Worm (Caenorhabditis elegans): ENCODE measurements around the gene C55A6.6.

C55A6.6 gene

DNA sequence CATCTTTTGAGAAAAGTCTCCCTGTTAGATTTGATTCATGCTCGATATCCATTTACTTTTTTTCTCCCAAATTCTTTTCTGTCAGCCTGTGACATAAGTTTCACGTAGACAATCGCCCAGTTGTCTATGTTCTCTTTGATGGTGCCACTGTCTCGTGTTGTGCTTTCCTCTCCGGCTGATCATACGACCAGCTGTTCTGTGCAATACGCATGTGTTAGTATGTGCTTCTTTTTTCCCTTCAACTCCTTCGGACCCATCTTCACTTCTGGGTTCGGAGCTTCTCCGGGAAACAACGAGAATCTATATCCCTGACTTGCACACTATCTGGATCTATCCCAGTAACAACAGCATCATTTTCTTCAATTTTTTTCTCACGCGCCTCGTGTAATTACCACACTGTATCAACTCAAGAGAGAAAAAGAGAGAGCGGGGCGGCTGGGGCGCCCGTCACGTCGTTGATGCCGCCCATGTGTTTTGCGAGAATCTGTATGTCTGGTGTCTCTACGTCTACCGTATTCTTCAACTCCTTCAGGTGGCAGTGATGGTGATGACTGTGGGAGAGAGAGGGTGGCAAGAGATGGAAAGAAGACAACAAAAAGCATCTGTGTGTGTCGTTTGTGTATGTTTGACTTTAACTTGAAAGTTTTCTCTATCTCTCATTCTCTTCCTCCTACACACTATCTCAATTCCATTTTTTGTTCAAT lies 17.4 kb upstream of the C55A6.6 start:
- TF ChIP-seq F13H6.1 (tag; optimal IDR thresholded peaks at IDR 0.05) (peak; percentile 6), ztf-16 (tag; optimal IDR thresholded peaks at IDR 0.05) (peak; percentile 30), ahr-1 (tag; optimal IDR thresholded peaks at IDR 0.05) (no peak), sox-2 (GFP tag; IDR thresholded peaks at IDR 0.05) (no peak), ceh-19 (GFP tag; optimal IDR thresholded peaks at IDR 0.05) (no peak), ceh-18 (tag; optimal IDR thresholded peaks at IDR 0.05) (peak; percentile 96), gmeb-2 (tag; optimal IDR thresholded peaks at IDR 0.05) (no peak), pqm-1 (tag; optimal IDR thresholded peaks at IDR 0.05) (peak; percentile 4), tbx-2 (tag; optimal IDR thresholded peaks at IDR 0.05) (peak; percentile 55), ceh-31 (tag; optimal IDR thresholded peaks at IDR 0.05) (peak; percentile 44), che-1 (tag; optimal IDR thresholded peaks at IDR 0.05) (no peak), syd-9 (tag; optimal IDR thresholded peaks at IDR 0.05) (no peak), sdc-2 (tag; optimal IDR thresholded peaks at IDR 0.05) (peak; percentile 30), T23F11.4 (GFP tag; optimal IDR thresholded peaks at IDR 0.05) (peak; percentile 18), ceh-2 (tag; optimal IDR thresholded peaks at IDR 0.05) (no peak), hlh-30 (tag; optimal IDR thresholded peaks at IDR 0.05; ENCODE audit: insufficient read depth) (peak; percentile 32), C08G9.2 (tag; optimal IDR thresholded peaks at IDR 0.05) (peak; percentile 22), ceh-30 (tag; optimal IDR thresholded peaks at IDR 0.05) (no peak), rnt-1 (tag; optimal IDR thresholded peaks at IDR 0.05) (peak; percentile 55), ets-4 (tag; optimal IDR thresholded peaks at IDR 0.05) (peak; percentile 33), unc-55 (GFP tag; optimal IDR thresholded peaks at IDR 0.05) (peak; percentile 29), hlh-8 (tag; optimal IDR thresholded peaks at IDR 0.05) (peak; percentile 92)

DNA sequence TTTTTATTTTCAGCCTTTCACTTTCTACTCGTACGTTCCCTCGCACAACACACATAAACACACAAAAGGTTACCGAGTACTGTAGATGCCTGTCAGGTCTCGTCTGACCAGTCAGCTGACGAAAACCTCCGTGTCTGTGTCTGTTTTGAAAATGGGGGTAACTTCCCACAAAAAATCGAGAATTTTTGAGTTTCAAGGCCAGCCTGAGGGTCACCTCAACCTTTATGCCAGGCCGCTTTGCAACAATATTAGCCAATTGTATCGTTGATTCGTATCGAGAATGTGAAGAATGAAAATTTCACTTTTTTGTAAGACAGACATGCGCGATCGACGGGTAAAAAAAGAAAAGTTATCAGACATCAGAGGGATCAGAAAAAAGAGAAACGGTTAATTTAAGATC lies 16.6 kb upstream of the C55A6.6 start:
- TF ChIP-seq npax-4 (tag; optimal IDR thresholded peaks at IDR 0.05), result no peak
- TF ChIP-seq ets-4 (tag; optimal IDR thresholded peaks at IDR 0.05), result no peak
- no peak for TF ChIP-seq elt-2 (tag; optimal IDR thresholded peaks at IDR 0.05)
- no peak for TF ChIP-seq ceh-24 (tag; optimal IDR thresholded peaks at IDR 0.05)
- no peak for TF ChIP-seq pax-1 (tag; optimal IDR thresholded peaks at IDR 0.05)
- TF ChIP-seq dve-1 (tag; optimal IDR thresholded peaks at IDR 0.05), result no peak
- TF ChIP-seq ztf-16 (tag; optimal IDR thresholded peaks at IDR 0.05), result no peak
- TF ChIP-seq K02D7.2 (tag; optimal IDR thresholded peaks at IDR 0.05), result no peak

DNA sequence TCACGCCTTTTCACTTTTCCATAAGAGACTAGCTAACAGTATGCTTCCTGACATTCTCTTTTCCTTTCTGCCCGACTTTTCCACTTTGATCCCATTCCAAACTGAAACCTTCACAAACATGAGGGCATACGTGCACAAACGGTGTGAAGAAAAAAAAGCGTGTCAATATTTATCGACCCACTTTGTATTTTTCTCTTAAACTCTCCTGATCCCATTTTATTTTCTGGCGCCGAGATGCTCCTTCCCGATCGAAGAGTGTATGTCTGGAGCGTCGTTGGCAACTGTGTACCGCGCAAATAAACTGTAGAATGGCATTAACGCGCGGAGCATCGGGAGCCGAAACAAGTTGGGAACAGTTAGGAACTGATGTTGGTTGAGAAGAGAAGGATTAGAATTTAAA lies 15.0 kb upstream of the C55A6.6 start:
- TF ChIP-seq Y22D7AL.16 (tag; optimal IDR thresholded peaks at IDR 0.05), result no peak
- peak; percentile 6 for TF ChIP-seq ceh-18 (tag; optimal IDR thresholded peaks at IDR 0.05)

DNA sequence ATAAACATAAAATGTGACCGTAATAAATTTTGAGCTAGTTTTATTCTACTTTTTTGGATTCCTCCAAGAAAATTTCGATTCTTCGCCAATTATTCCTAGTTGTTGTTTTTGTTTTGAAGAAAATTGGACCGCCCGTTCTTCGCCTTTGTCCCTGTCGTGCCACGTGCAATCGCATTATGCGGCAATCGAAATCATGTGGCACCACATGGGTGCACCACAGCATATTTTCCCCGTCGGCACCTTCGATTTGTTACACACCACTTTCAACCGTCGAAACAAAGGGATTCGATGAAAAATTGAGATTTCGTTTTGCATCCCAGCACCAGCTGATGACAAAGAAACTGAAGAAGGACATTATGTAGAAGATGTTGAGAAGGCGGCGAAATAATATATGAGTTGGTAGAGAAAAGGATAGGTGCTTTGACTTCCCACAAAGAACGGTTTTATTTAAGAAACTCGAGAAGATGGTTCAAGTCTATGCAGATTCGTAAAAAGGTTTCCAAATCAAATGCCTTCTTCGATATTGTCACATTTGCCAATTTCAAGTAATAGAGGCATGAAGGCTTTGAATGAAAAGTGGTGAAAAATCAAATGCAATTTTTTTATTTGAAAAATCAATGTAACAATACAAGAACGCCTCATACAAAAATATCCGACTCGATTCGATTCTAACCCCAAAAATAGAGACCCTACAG lies 14.2 kb upstream of the C55A6.6 start:
- TF ChIP-seq ref-2 (tag; optimal IDR thresholded peaks at IDR 0.05), result peak; percentile 14
- peak; percentile 63 for TF ChIP-seq hlh-30 (tag; optimal IDR thresholded peaks at IDR 0.05; ENCODE audit: insufficient read depth)
- peak; percentile 71 for TF ChIP-seq hlh-8 (tag; optimal IDR thresholded peaks at IDR 0.05)
- no peak for TF ChIP-seq dve-1 (tag; optimal IDR thresholded peaks at IDR 0.05)
- no peak for TF ChIP-seq unc-42 (tag; optimal IDR thresholded peaks at IDR 0.05)
- TF ChIP-seq ceh-30 (tag; optimal IDR thresholded peaks at IDR 0.05), result no peak

DNA sequence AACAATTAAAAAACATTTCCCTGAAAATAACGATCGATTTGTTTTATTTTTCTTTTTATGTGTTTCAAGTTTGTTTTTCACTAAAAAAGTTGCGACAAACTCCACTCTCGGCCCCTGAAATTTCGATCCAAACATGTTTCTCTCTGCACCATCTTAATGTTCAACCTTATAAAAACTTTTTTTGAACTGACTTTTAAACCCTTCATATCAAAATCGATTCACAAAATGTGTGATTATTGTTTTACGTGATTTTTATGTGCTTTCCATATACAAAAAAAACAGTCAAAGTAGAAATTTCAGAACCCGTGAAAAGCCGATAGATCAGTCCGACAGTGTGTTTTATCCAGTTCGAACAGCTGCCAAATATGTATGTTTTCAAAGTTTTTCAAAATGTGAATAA lies 13.0 kb upstream of the C55A6.6 start, which contains the start of gene ccch-1:
TSS of gene ccch-1 (plus strand) at position 301 of the 400 bp plus-strand sequence.
- TF ChIP-seq ceh-2 (tag; optimal IDR thresholded peaks at IDR 0.05) (no peak), Y22D7AL.16 (tag; optimal IDR thresholded peaks at IDR 0.05) (no peak), ceh-9 (tag; optimal IDR thresholded peaks at IDR 0.05) (no peak), ceh-14 (tag; optimal IDR thresholded peaks at IDR 0.05) (no peak), gmeb-2 (tag; optimal IDR thresholded peaks at IDR 0.05) (no peak), hlh-6 (tag; optimal IDR thresholded peaks at IDR 0.05) (no peak), C08G9.2 (tag; optimal IDR thresholded peaks at IDR 0.05) (no peak), fkh-6 (tag; optimal IDR thresholded peaks at IDR 0.05) (no peak), ama-1 (optimal IDR thresholded peaks at IDR 0.05) (no peak), elt-4 (tag; optimal IDR thresholded peaks at IDR 0.05) (no peak), pha-2 (tag; optimal IDR thresholded peaks at IDR 0.05) (no peak), ceh-18 (tag; optimal IDR thresholded peaks at IDR 0.05) (no peak), nhr-232 (tag; optimal IDR thresholded peaks at IDR 0.05) (no peak), unc-42 (tag; optimal IDR thresholded peaks at IDR 0.05) (no peak), sox-4 (tag; optimal IDR thresholded peaks at IDR 0.05) (no peak), ahr-1 (tag; optimal IDR thresholded peaks at IDR 0.05) (no peak), ref-2 (tag; optimal IDR thresholded peaks at IDR 0.05) (no peak), ceh-31 (tag; optimal IDR thresholded peaks at IDR 0.05) (no peak), lim-6 (tag; optimal IDR thresholded peaks at IDR 0.05) (no peak), unc-55 (GFP tag; optimal IDR thresholded peaks at IDR 0.05) (no peak)
